Worm (Caenorhabditis elegans) whole organism, L4 larva: ENCODE measurements around the gene xrn-2.

Experiments
- F10B5.3 ChIP-seq: sonication (generic microtip); optimal IDR thresholded peaks from 2 replicates; lab custom pipeline; 2016; ENCODE audit warnings: mild to moderate bottlenecking, missing genetic modification characterization, missing compliant biosample characterization
- ZK546.5 ChIP-seq, 2 experiments: sonication (generic microtip); optimal IDR thresholded peaks; 2 replicates each; lab custom pipeline; 2017; ENCODE audit warnings: missing biosample characterization in 2 of 2, missing genetic modification characterization in 2 of 2
- mep-1 ChIP-seq: fragments of 150-350 bp; sonication (generic microtip); optimal IDR thresholded peaks from 3 replicates; lab custom pipeline; 2014; ENCODE audit warnings: missing biosample characterization, missing genetic modification characterization
- nhr-10 ChIP-seq: fragments of 150-350 bp; optimal IDR thresholded peaks from 2 replicates; lab custom pipeline; 2014; ENCODE audit warnings: missing biosample characterization, missing genetic modification characterization
- unc-39 ChIP-seq: sonication (generic microtip); optimal IDR thresholded peaks from 2 replicates; lab custom pipeline; 2017; ENCODE audit warnings: missing biosample characterization, missing genetic modification characterization
- unc-62 ChIP-seq, 3 experiments: fragments of 150-350 bp in 1 of 3; sonication (generic microtip); optimal IDR thresholded peaks in 2 of 3; peaks in 1 of 3; 1 replicate in 1 of 3; 2 replicates in 2 of 3; lab custom pipeline; 2014 to 2017; ENCODE audit warnings: missing biosample characterization in 3 of 3, missing genetic modification characterization in 3 of 3, missing genetic modification reagents in 3 of 3, missing genotype in 1 of 3

ce11 chrII:14118391-14118790, 37.2 kb upstream of the xrn-2 start:
- TF ChIP-seq mep-1 (tag; lab: Kevin White, UChicago) (no peak), unc-39 (tag; lab: Kevin White, UChicago) (no peak), nhr-10 (tag; lab: Kevin White, UChicago) (no peak), F10B5.3 (tag; lab: Kevin White, UChicago) (no peak), ZK546.5 (tag; optimal IDR thresholded peaks at IDR 0.05; lab: Kevin White, UChicago) (no peak), unc-62 (GFP tag; optimal IDR thresholded peaks at IDR 0.05 in 1 of 2; lab: Kevin White, UChicago) (no peak), unc-62 (tag; optimal IDR thresholded peaks at IDR 0.05; lab: Kevin White, UChicago) (no peak)
